Fruit fly (Drosophila melanogaster) whole organism, pupa: ENCODE data around the gene Cpr64Ab.
A peak's percentile ranks its signal among the peaks of the same experiment; 100 is the strongest.

ENCODE experiments used
- EcR ChIP-seq: fragments of 200-800 bp; sonication (Bioruptor generic); optimal IDR thresholded peaks from 3 replicates; lab custom pipeline; 2019; ENCODE audit warnings: missing biosample characterization, missing genetic modification characterization, mild to moderate bottlenecking, moderate library complexity, missing genetic modification reagents
- Snoo ChIP-seq: fragments of 200-800 bp; sonication (Bioruptor generic); optimal IDR thresholded peaks from 3 replicates; lab custom pipeline; 2017; ENCODE audit warnings: missing biosample characterization, mild to moderate bottlenecking, missing genetic modification characterization, inconsistent platforms

Gene Cpr64Ab

dm6 chr3L:4160926-4161325, 50.4 kb downstream of the Cpr64Ab start, which contains the start of gene nab:
nab (minus strand) TSS chr3L:4160932.
- peak; percentile 23 for TF ChIP-seq Snoo (tag; lab: Kevin White, UChicago)
- no peak for TF ChIP-seq EcR (GFP tag; lab: Kevin White, UChicago)
